Fruit fly (Drosophila melanogaster): ENCODE measurements around the gene CG42592.

DNA sequence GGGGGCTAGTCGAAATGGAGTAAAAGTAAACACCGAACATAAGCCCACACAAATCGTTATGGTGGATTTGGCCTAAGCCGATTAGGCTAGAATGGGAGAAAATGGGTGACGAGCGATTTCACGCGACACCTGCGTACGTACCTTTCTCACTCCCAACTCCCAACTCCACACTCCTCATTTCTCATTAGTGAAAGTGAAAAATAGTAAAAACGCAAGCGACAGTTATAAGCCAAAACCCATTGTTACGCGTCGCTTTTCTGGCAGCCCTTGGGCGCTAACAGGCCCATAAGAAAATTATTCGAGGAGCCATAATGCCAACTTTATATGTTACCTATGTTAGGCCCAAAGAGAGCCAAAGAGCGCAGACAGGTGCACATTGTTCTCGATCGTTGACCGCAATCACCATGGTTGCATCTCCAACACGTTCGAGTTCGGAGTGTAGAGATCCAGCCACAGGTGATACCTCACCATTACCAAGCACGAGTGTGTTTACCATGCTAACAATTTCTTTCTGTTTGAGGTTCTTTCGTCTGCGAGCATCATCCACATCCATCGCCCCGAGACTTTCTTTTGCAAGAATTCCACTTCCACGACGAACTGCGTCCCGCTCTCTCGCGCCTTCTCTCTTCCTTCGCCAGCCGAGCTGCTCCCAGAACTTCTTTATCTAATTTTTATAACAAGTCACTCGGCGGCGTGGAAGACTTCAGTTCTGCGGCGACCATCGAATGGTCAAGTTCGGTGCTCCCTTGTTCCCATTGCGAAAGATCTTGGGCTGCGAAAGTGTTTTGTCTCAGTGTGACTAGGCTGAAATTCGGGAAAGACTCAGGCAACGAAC is 17.4 kb downstream of the CG42592 start, which contains the start of gene neo:
- TF ChIP-seq gl (tag; optimal IDR thresholded peaks at IDR 0.05): no peak
- TF ChIP-seq Ets98B (GFP tag; IDR thresholded peaks at IDR 0.05): no peak
- peak; percentile 87 for TF ChIP-seq EcR (GFP tag; optimal IDR thresholded peaks at IDR 0.05)
